ENCODE assay signal across 1 fruit fly cellular context in genomic region chr2L:3302958-3303842, dm6.
TF ChIP-seq lines count a peak whose summit lies in the region.

Gene CG9663 (minus strand): TSS chr2L:3303130.

TF ChIP-seq in whole organism, embryonic, 481 proteins besides CTCF, POLR2A, EP300 and RAD21 (continued from another document):
- TF ChIP-seq sqz (GFP tag; optimal IDR thresholded peaks at IDR 0.05; lab: Kevin White, UChicago) (peak; percentile 100), Oaz (GFP tag; IDR thresholded peaks at IDR 0.05; lab: Robert Waterston, UW) (no peak), lov (optimal IDR thresholded peaks at IDR 0.05; lab: Kevin White, UChicago) (no peak), lov (GFP tag; IDR thresholded peaks at IDR 0.05; lab: Robert Waterston, UW) (no peak), ro (GFP tag; IDR thresholded peaks at IDR 0.05; lab: Robert Waterston, UW) (no peak), Sin3A (optimal IDR thresholded peaks at IDR 0.05; lab: Kevin White, UChicago) (peak; percentile 53), nerfin-2 (GFP tag; IDR thresholded peaks at IDR 0.05; lab: Robert Waterston, UW; ENCODE audit: partially characterized antibody) (no peak), p53 (GFP tag; optimal IDR thresholded peaks at IDR 0.05; lab: Kevin White, UChicago) (no peak), crc (GFP tag; optimal IDR thresholded peaks at IDR 0.05; lab: Kevin White, UChicago) (no peak), wdn (GFP tag; IDR thresholded peaks at IDR 0.05; lab: Robert Waterston, UW) (no peak; the same call in 1 of the 2 replicates), zen (tag; optimal IDR thresholded peaks at IDR 0.05; lab: Kevin White, UChicago) (no peak), CG15479 (GFP tag; optimal IDR thresholded peaks at IDR 0.05; lab: Kevin White, UChicago) (no peak), CG18011 (GFP tag; optimal IDR thresholded peaks at IDR 0.05; lab: Kevin White, UChicago) (no peak), run (tag; optimal IDR thresholded peaks at IDR 0.05; lab: Kevin White, UChicago) (peak; percentile 24), sens-2 (GFP tag; IDR thresholded peaks at IDR 0.05; lab: Robert Waterston, UW) (no peak), CG12104 (GFP tag; optimal IDR thresholded peaks at IDR 0.05; lab: Kevin White, UChicago) (no peak), Blimp-1 (GFP tag; optimal IDR thresholded peaks at IDR 0.05; lab: Kevin White, UChicago) (peak; percentile 5), CG10321 (GFP tag; IDR thresholded peaks at IDR 0.05; lab: Robert Waterston, UW) (no peak), Ets97D (GFP tag; optimal IDR thresholded peaks at IDR 0.05; lab: Kevin White, UChicago) (peak; percentile 53), dmrt11E (tag; optimal IDR thresholded peaks at IDR 0.05; lab: Kevin White, UChicago) (no peak), Meics (GFP tag; optimal IDR thresholded peaks at IDR 0.05; lab: Kevin White, UChicago) (peak; percentile 17), cg (GFP tag; optimal IDR thresholded peaks at IDR 0.05; lab: Kevin White, UChicago) (peak; percentile 67), HLH54F (GFP tag; optimal IDR thresholded peaks at IDR 0.05; lab: Kevin White, UChicago) (no peak), zen2 (GFP tag; IDR thresholded peaks at IDR 0.05; lab: Robert Waterston, UW; ENCODE audit: partially characterized antibody) (no peak; the same call in 2 of the 3 replicates), hbn (GFP tag; IDR thresholded peaks at IDR 0.05; lab: Robert Waterston, UW; ENCODE audit: partially characterized antibody) (no peak), CG9437 (GFP tag; optimal IDR thresholded peaks at IDR 0.05; lab: Kevin White, UChicago) (no peak), CG15601 (tag; optimal IDR thresholded peaks at IDR 0.05; lab: Kevin White, UChicago) (peak; percentile 9), crp (GFP tag; optimal IDR thresholded peaks at IDR 0.05; lab: Kevin White, UChicago) (peak; percentile 14 to 82), CG32772 (GFP tag; IDR thresholded peaks at IDR 0.05; lab: Robert Waterston, UW) (no peak), Fer3 (tag; optimal IDR thresholded peaks at IDR 0.05; lab: Kevin White, UChicago) (no peak), gem (tag; optimal IDR thresholded peaks at IDR 0.05; lab: Kevin White, UChicago) (peak; percentile 5), az2 (GFP tag; optimal IDR thresholded peaks at IDR 0.05; lab: Kevin White, UChicago) (no peak), caup (GFP tag; optimal IDR thresholded peaks at IDR 0.05; lab: Kevin White, UChicago; ENCODE audit: severe bottlenecking) (peak; percentile 2), CG8089 (GFP tag; optimal IDR thresholded peaks at IDR 0.05; lab: Kevin White, UChicago) (no peak), vnd (GFP tag; IDR thresholded peaks at IDR 0.05; lab: Robert Waterston, UW; ENCODE audit: partially characterized antibody) (no peak), sna (GFP tag; IDR thresholded peaks at IDR 0.05; lab: Robert Waterston, UW; ENCODE audit: partially characterized antibody) (peak; percentile 52; the same call in 1 of the 2 replicates), CG3163 (GFP tag; optimal IDR thresholded peaks at IDR 0.05; lab: Kevin White, UChicago) (peak; percentile 22), Elba2 (GFP tag; optimal IDR thresholded peaks at IDR 0.05; lab: Kevin White, UChicago) (peak; percentile 66), jumu (GFP tag; optimal IDR thresholded peaks at IDR 0.05; lab: Kevin White, UChicago) (no peak), eyg (GFP tag; optimal IDR thresholded peaks at IDR 0.05; lab: Kevin White, UChicago) (no peak), ap (GFP tag; IDR thresholded peaks at IDR 0.05; lab: Robert Waterston, UW) (no peak), Fer1 (GFP tag; optimal IDR thresholded peaks at IDR 0.05; lab: Kevin White, UChicago) (peak; percentile 60), CG34376 (GFP tag; optimal IDR thresholded peaks at IDR 0.05; lab: Kevin White, UChicago) (peak; percentile 68), CG17912 (GFP tag; optimal IDR thresholded peaks at IDR 0.05; lab: Kevin White, UChicago) (no peak), zfh1 (GFP tag; IDR thresholded peaks at IDR 0.05; lab: Robert Waterston, UW) (no peak), CG14014 (GFP tag; IDR thresholded peaks at IDR 0.05; lab: Robert Waterston, UW) (no peak), ERR (GFP tag; optimal IDR thresholded peaks at IDR 0.05; lab: Kevin White, UChicago) (peak; percentile 19), lola (GFP tag; optimal IDR thresholded peaks at IDR 0.05; lab: Kevin White, UChicago) (no peak), Camta (GFP tag; optimal IDR thresholded peaks at IDR 0.05; lab: Kevin White, UChicago) (no peak), BEAF-32 (GFP tag; optimal IDR thresholded peaks at IDR 0.05; lab: Kevin White, UChicago) (peak; percentile 53), CG31388 (GFP tag; optimal IDR thresholded peaks at IDR 0.05; lab: Kevin White, UChicago) (no peak), CG3726 (GFP tag; IDR thresholded peaks at IDR 0.05; lab: Robert Waterston, UW) (no peak), CG15011 (GFP tag; optimal IDR thresholded peaks at IDR 0.05; lab: Kevin White, UChicago) (no peak), unc-4 (GFP tag; IDR thresholded peaks at IDR 0.05; lab: Robert Waterston, UW; ENCODE audit: partially characterized antibody) (no peak), CG11696 (GFP tag; IDR thresholded peaks at IDR 0.05; lab: Robert Waterston, UW) (0 out of 2 replicates have a peak, but pooled peaks have one; percentile 12), CG3407 (GFP tag; optimal IDR thresholded peaks at IDR 0.05; lab: Kevin White, UChicago) (no peak), CG17802 (tag; optimal IDR thresholded peaks at IDR 0.05; lab: Kevin White, UChicago) (no peak), CG16779 (GFP tag; IDR thresholded peaks at IDR 0.05; lab: Robert Waterston, UW) (no peak), CG5180 (GFP tag; optimal IDR thresholded peaks at IDR 0.05; lab: Kevin White, UChicago) (no peak), CG31365 (tag; optimal IDR thresholded peaks at IDR 0.05; lab: Kevin White, UChicago) (no peak), odd (GFP tag; optimal IDR thresholded peaks at IDR 0.05; lab: Kevin White, UChicago) (no peak), cad (GFP tag; optimal IDR thresholded peaks at IDR 0.05; lab: Kevin White, UChicago) (no peak), tgo (GFP tag; IDR thresholded peaks at IDR 0.05; lab: Robert Waterston, UW) (no peak), CG13287 (GFP tag; IDR thresholded peaks at IDR 0.05; lab: Robert Waterston, UW; ENCODE audit: partially characterized antibody) (no peak; the same call in 1 of the 2 replicates), pzg (GFP tag; optimal IDR thresholded peaks at IDR 0.05; lab: Kevin White, UChicago) (peak; percentile 70), CG17829 (tag; optimal IDR thresholded peaks at IDR 0.05; lab: Kevin White, UChicago) (peak; percentile 9), fd96Cb (tag; optimal IDR thresholded peaks at IDR 0.05; lab: Kevin White, UChicago) (no peak), mam (GFP tag; optimal IDR thresholded peaks at IDR 0.05; lab: Kevin White, UChicago) (no peak), Dref (GFP tag; IDR thresholded peaks at IDR 0.05; lab: Robert Waterston, UW) (peak; percentile 82), CG7556 (GFP tag; optimal IDR thresholded peaks at IDR 0.05; lab: Kevin White, UChicago) (no peak), Rx (GFP tag; IDR thresholded peaks at IDR 0.05; lab: Robert Waterston, UW) (no peak; the same call in 1 of the 2 replicates), Jarid2 (GFP tag; optimal IDR thresholded peaks at IDR 0.05; lab: Kevin White, UChicago) (peak; percentile 82), gt (GFP tag; IDR thresholded peaks at IDR 0.05; lab: Robert Waterston, UW) (no peak), CHES-1-like (GFP tag; optimal IDR thresholded peaks at IDR 0.05; lab: Kevin White, UChicago) (peak; percentile 35), tx (GFP tag; optimal IDR thresholded peaks at IDR 0.05; lab: Kevin White, UChicago) (peak; percentile 9), da (GFP tag; optimal IDR thresholded peaks at IDR 0.05; lab: Kevin White, UChicago) (no peak), Dip3 (GFP tag; optimal IDR thresholded peaks at IDR 0.05; lab: Kevin White, UChicago) (no peak), salm (tag; optimal IDR thresholded peaks at IDR 0.05; lab: Kevin White, UChicago) (no peak), CG2120 (GFP tag; optimal IDR thresholded peaks at IDR 0.05; lab: Kevin White, UChicago) (peak; percentile 34), CG15514 (GFP tag; optimal IDR thresholded peaks at IDR 0.05; lab: Kevin White, UChicago) (peak; percentile 35), Atf3 (GFP tag; optimal IDR thresholded peaks at IDR 0.05; lab: Kevin White, UChicago) (no peak), pum (GFP tag; optimal IDR thresholded peaks at IDR 0.05; lab: Kevin White, UChicago) (no peak), CG13424 (tag; optimal IDR thresholded peaks at IDR 0.05; lab: Kevin White, UChicago) (no peak), gro (GFP tag; optimal IDR thresholded peaks at IDR 0.05; lab: Kevin White, UChicago) (no peak), CG32532 (GFP tag; IDR thresholded peaks at IDR 0.05; lab: Robert Waterston, UW) (0 out of 2 replicates have a peak, but pooled peaks have one; percentile 46), Optix (GFP tag; IDR thresholded peaks at IDR 0.05; lab: Robert Waterston, UW) (no peak), crol (GFP tag; IDR thresholded peaks at IDR 0.05; lab: Robert Waterston, UW) (peak; percentile 67), CG17612 (GFP tag; IDR thresholded peaks at IDR 0.05; lab: Robert Waterston, UW) (no peak), dpn (GFP tag; optimal IDR thresholded peaks at IDR 0.05; lab: Kevin White, UChicago) (peak; percentile 14 to 34), maf-S (GFP tag; optimal IDR thresholded peaks at IDR 0.05; lab: Kevin White, UChicago) (no peak), amos (GFP tag; IDR thresholded peaks at IDR 0.05; lab: Robert Waterston, UW; ENCODE audit: partially characterized antibody) (peak; percentile 46; the same call in 1 of the 2 replicates), Hand (GFP tag; optimal IDR thresholded peaks at IDR 0.05; lab: Kevin White, UChicago) (peak; percentile 24), pros (GFP tag; optimal IDR thresholded peaks at IDR 0.05; lab: Kevin White, UChicago) (peak; percentile 94), CG4282 (GFP tag; optimal IDR thresholded peaks at IDR 0.05; lab: Kevin White, UChicago) (peak; percentile 27), CG9932 (GFP tag; IDR thresholded peaks at IDR 0.05; lab: Robert Waterston, UW) (peak; percentile 51; the same call in 1 of the 2 replicates), CG11695 (GFP tag; IDR thresholded peaks at IDR 0.05; lab: Robert Waterston, UW) (0 out of 3 replicates have a peak, but pooled peaks have one; percentile 9), nom (GFP tag; optimal IDR thresholded peaks at IDR 0.05; lab: Kevin White, UChicago) (peak; percentile 94), CG10543 (GFP tag; optimal IDR thresholded peaks at IDR 0.05; lab: Kevin White, UChicago) (peak; percentile 73), grn (GFP tag; optimal IDR thresholded peaks at IDR 0.05; lab: Kevin White, UChicago) (peak; percentile 87), CG8765 (GFP tag; IDR thresholded peaks at IDR 0.05; lab: Robert Waterston, UW) (0 out of 2 replicates have a peak, but pooled peaks have one; percentile 28), gcm (GFP tag; optimal IDR thresholded peaks at IDR 0.05; lab: Kevin White, UChicago) (peak; percentile 53), BtbVII (GFP tag; optimal IDR thresholded peaks at IDR 0.05; lab: Kevin White, UChicago) (peak; percentile 47), cwo (GFP tag; optimal IDR thresholded peaks at IDR 0.05; lab: Kevin White, UChicago) (peak; percentile 42), mirr (GFP tag; optimal IDR thresholded peaks at IDR 0.05; lab: Kevin White, UChicago) (peak; percentile 67), B-H1 (GFP tag; IDR thresholded peaks at IDR 0.05; lab: Robert Waterston, UW) (peak; percentile 28; the same call in 1 of the 3 replicates), Chrac-16 (GFP tag; optimal IDR thresholded peaks at IDR 0.05; lab: Kevin White, UChicago) (peak; percentile 3), nerfin-1 (tag; optimal IDR thresholded peaks at IDR 0.05; lab: Kevin White, UChicago) (peak; percentile 27), CG1024 (GFP tag; IDR thresholded peaks at IDR 0.05; lab: Robert Waterston, UW) (no peak)
